Worm (Caenorhabditis elegans): ENCODE data around the gene nhr-39.

The nhr-39 gene

DNA sequence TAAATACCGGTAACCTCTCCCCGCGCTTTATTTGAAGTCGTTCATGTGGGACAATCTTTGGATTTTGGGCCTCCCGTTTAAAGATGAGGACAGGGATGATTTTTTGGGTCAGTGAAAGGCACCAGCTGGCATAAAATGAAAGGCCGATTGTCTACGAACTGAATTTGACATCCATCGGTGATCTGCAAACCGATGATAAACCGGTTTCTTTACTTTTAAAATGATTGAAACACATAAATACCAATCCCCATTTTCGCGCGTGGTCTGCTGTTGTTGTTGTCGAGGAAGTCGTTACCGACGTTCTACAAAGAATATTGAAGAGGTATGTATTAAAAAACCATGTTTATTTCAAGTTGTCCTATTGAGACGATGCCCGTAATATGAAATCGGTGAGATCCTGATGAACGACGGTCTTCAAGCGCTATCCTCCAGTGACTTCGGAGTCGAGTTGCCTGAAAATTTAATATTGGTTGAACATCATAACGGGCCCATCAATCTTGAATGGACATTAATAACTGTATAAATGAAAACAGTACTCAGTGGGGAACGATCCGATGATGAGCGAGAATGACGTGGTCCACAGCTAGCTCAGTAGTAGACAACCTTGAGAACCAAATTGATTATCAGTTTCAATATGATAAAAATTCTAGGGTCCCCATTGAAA is 40.0 kb downstream of the nhr-39 start:
- TF ChIP-seq madf-10 (tag; optimal IDR thresholded peaks at IDR 0.05) (no peak), snpc-1.3 (tag; optimal IDR thresholded peaks at IDR 0.05; ENCODE audit: insufficient read depth) (no peak), nhr-120 (GFP tag; IDR thresholded peaks at IDR 0.05) (no peak), ztf-3 (GFP tag; optimal IDR thresholded peaks at IDR 0.05) (no peak), bed-2 (GFP tag; IDR thresholded peaks at IDR 0.05) (no peak), madf-8 (GFP tag; conservative IDR thresholded peaks at IDR 0.05) (no peak; the same call in 1 of the 2 replicates), lir-1 (GFP tag; conservative IDR thresholded peaks at IDR 0.05) (0 out of 2 replicates have a peak, but pooled peaks have one; percentile 27), F52B5.7 (tag; optimal IDR thresholded peaks at IDR 0.05) (no peak), F55B11.4 (tag; optimal IDR thresholded peaks at IDR 0.05; ENCODE audit: borderline replicate concordance, insufficient read depth) (no peak), T26A5.8 (tag; optimal IDR thresholded peaks at IDR 0.05) (no peak), hrde-1 (tag; optimal IDR thresholded peaks at IDR 0.05; ENCODE audit: borderline replicate concordance) (peak; percentile 44), fkh-3 (tag; optimal IDR thresholded peaks at IDR 0.05) (no peak), efl-1 (GFP tag; optimal IDR thresholded peaks at IDR 0.05) (no peak), ekl-4 (GFP tag; IDR thresholded peaks at IDR 0.05) (peak; percentile 77), attf-6 (GFP tag; IDR thresholded peaks at IDR 0.05) (peak; percentile 33), tbx-9 (tag; optimal IDR thresholded peaks at IDR 0.05; ENCODE audit: borderline replicate concordance) (no peak), dox-1 (GFP tag; IDR thresholded peaks at IDR 0.05) (peak; percentile 91), T07F8.4 (tag; optimal IDR thresholded peaks at IDR 0.05) (no peak), ccch-3 (GFP tag; optimal IDR thresholded peaks at IDR 0.05) (no peak), ztf-28 (GFP tag; IDR thresholded peaks at IDR 0.05) (peak; percentile 59), F23B12.7 (tag; optimal IDR thresholded peaks at IDR 0.05; ENCODE audit: insufficient read depth) (peak; percentile 8), attf-5 (GFP tag; optimal IDR thresholded peaks at IDR 0.05) (no peak), dpl-1 (GFP tag; optimal IDR thresholded peaks at IDR 0.05) (no peak), C06A6.2 (GFP tag; conservative IDR thresholded peaks at IDR 0.05) (peak; percentile 53; the same call in 1 of the 2 replicates), nhr-80 (tag; optimal IDR thresholded peaks at IDR 0.05) (no peak), lag-1 (GFP tag; IDR thresholded peaks at IDR 0.05) (no peak), ceh-58 (GFP tag; IDR thresholded peaks at IDR 0.05) (peak; percentile 69; the same call in 1 of the 2 replicates), ztf-6 (GFP tag; IDR thresholded peaks at IDR 0.05) (0 out of 2 replicates have a peak, but pooled peaks have one; percentile 7), unc-130 (GFP tag; optimal IDR thresholded peaks at IDR 0.05) (no peak), ztf-22 (GFP tag; optimal IDR thresholded peaks at IDR 0.05) (no peak), B0261.1 (tag; optimal IDR thresholded peaks at IDR 0.05) (no peak), xnd-1 (tag; optimal IDR thresholded peaks at IDR 0.05) (no peak), sptf-2 (GFP tag; optimal IDR thresholded peaks at IDR 0.05) (no peak), mes-4 (tag; optimal IDR thresholded peaks at IDR 0.05) (no peak), tlf-1 (GFP tag; optimal IDR thresholded peaks at IDR 0.05) (peak; percentile 34), akir-1 (GFP tag; optimal IDR thresholded peaks at IDR 0.05) (no peak), ceh-79 (tag; optimal IDR thresholded peaks at IDR 0.05) (no peak), tbp1 (GFP tag; optimal IDR thresholded peaks at IDR 0.05) (no peak), lsl-1 (GFP tag; optimal IDR thresholded peaks at IDR 0.05) (peak; percentile 32), chd-7 (tag; optimal IDR thresholded peaks at IDR 0.05) (no peak), ZK185.1 (tag; optimal IDR thresholded peaks at IDR 0.05; ENCODE audit: poor library complexity, severe bottlenecking) (peak; percentile 51), mxl-1 (tag; optimal IDR thresholded peaks at IDR 0.05) (no peak), athp-1 (tag; optimal IDR thresholded peaks at IDR 0.05) (no peak), F39B2.1 (GFP tag; IDR thresholded peaks at IDR 0.05) (no peak), lin-40 (tag; optimal IDR thresholded peaks at IDR 0.05) (no peak), hmg-20 (GFP tag; IDR thresholded peaks at IDR 0.05) (peak; percentile 51; the same call in 1 of the 2 replicates), ztf-25 (GFP tag; IDR thresholded peaks at IDR 0.05) (no peak), mel-28 (tag; optimal IDR thresholded peaks at IDR 0.05; ENCODE audit: borderline replicate concordance) (no peak)
